Fruit fly (Drosophila melanogaster) whole organism, embryonic: ENCODE data around the gene Est-P.

Source experiments
- Antp ChIP-seq: fragments of 200-800 bp; sonication (Bioruptor generic); optimal IDR thresholded peaks from 3 replicates; lab custom pipeline; 2016; ENCODE audit warnings: missing biosample characterization, missing genetic modification characterization
- Blimp-1 ChIP-seq: fragments of 200-800 bp; sonication (Bioruptor generic); optimal IDR thresholded peaks from 3 replicates; lab custom pipeline; 2018; ENCODE audit warnings: missing biosample characterization, missing genetic modification characterization, mild to moderate bottlenecking, moderate library complexity, missing genetic modification reagents
- CG11560 ChIP-seq: fragments of 200-800 bp; sonication (Bioruptor generic); IDR thresholded peaks from 3 replicates; pipeline ENCODE4 v1.3.6; 2022; ENCODE audit warnings: missing biosample characterization, missing genetic modification characterization
- CG12104 ChIP-seq: fragments of 200-800 bp; sonication (Bioruptor generic); optimal IDR thresholded peaks from 3 replicates; lab custom pipeline; 2016; ENCODE audit warnings: missing biosample characterization, missing genetic modification characterization
- CG12391 ChIP-seq: fragments of 200-800 bp; sonication (Bioruptor generic); optimal IDR thresholded peaks from 3 replicates; lab custom pipeline; 2018; ENCODE audit warnings: missing biosample characterization, mild to moderate bottlenecking, missing genetic modification characterization, moderate library complexity
- CG17802 ChIP-seq: fragments of 200-800 bp; sonication (Bioruptor generic); optimal IDR thresholded peaks from 2 replicates; lab custom pipeline; 2018; ENCODE audit warnings: missing biosample characterization, mild to moderate bottlenecking, missing genetic modification characterization, moderate library complexity
- CG18599 ChIP-seq: fragments of 200-800 bp; sonication (Bioruptor generic); optimal IDR thresholded peaks from 3 replicates; lab custom pipeline; 2017; ENCODE audit warnings: missing biosample characterization, missing genetic modification characterization, mild to moderate bottlenecking, moderate library complexity, missing genetic modification reagents
- CG34422 ChIP-seq: fragments of 200-800 bp; sonication (Bioruptor generic); IDR thresholded peaks from 3 replicates; pipeline ENCODE4 v1.3.6; 2022; ENCODE audit warnings: missing biosample characterization, missing genetic modification characterization
- CG6272 ChIP-seq: fragments of 200-800 bp; sonication (Bioruptor generic); IDR thresholded peaks from 2 replicates; pipeline ENCODE4 v1.3.6; 2022; ENCODE audit warnings: missing biosample characterization, missing genetic modification characterization
- CG6813 ChIP-seq: fragments of 200-800 bp; sonication (Bioruptor generic); optimal IDR thresholded peaks from 2 replicates; lab custom pipeline; 2017; ENCODE audit warnings: missing biosample characterization, missing genetic modification characterization, mild to moderate bottlenecking, moderate library complexity, missing genetic modification reagents
- CG7556 ChIP-seq: fragments of 200-800 bp; sonication (Bioruptor generic); optimal IDR thresholded peaks from 2 replicates; lab custom pipeline; 2017; ENCODE audit warnings: missing biosample characterization, mild to moderate bottlenecking, missing genetic modification characterization
- CG7786 ChIP-seq: fragments of 200-800 bp; sonication (Bioruptor generic); optimal IDR thresholded peaks from 2 replicates; lab custom pipeline; 2016; ENCODE audit warnings: missing biosample characterization, missing genetic modification characterization
- CG7839 ChIP-seq: fragments of 200-800 bp; sonication (Bioruptor generic); optimal IDR thresholded peaks from 3 replicates; lab custom pipeline; 2018; ENCODE audit warnings: missing biosample characterization, mild to moderate bottlenecking, missing genetic modification characterization, moderate library complexity
- CG8944 ChIP-seq: fragments of 200-800 bp; sonication (Bioruptor generic); optimal IDR thresholded peaks from 3 replicates; lab custom pipeline; 2016; ENCODE audit warnings: missing biosample characterization, missing genetic modification characterization
- CG9932 ChIP-seq: fragments of 200-800 bp; sonication (Bioruptor generic); IDR thresholded peaks from 2 replicates; pipeline ENCODE4 v1.3.6; 2022; ENCODE audit warnings: missing biosample characterization, missing genetic modification characterization
- Camta ChIP-seq: fragments of 200-800 bp; sonication (Bioruptor generic); optimal IDR thresholded peaks from 2 replicates; lab custom pipeline; 2016; ENCODE audit warnings: missing biosample characterization, missing genetic modification characterization
- Dad ChIP-seq: fragments of 200-800 bp; sonication (Bioruptor generic); optimal IDR thresholded peaks from 3 replicates; lab custom pipeline; 2016; ENCODE audit warnings: missing biosample characterization, missing genetic modification characterization
- Ets65A ChIP-seq: fragments of 200-800 bp; sonication (Bioruptor generic); peaks from one replicate; lab custom pipeline; 2016; ENCODE audit warnings: missing biosample characterization, missing genetic modification characterization
- HLH4C ChIP-seq: fragments of 200-800 bp; sonication (Bioruptor generic); IDR thresholded peaks from 3 replicates; pipeline ENCODE4 v1.3.6; 2022; ENCODE audit warnings: missing biosample characterization, missing genetic modification characterization; ENCODE audit not compliant: partially characterized antibody
- HmgD ChIP-seq: fragments of 200-800 bp; sonication (Bioruptor generic); optimal IDR thresholded peaks from 3 replicates; lab custom pipeline; 2016; ENCODE audit warnings: missing biosample characterization, missing genetic modification characterization
- Hmx ChIP-seq: fragments of 200-800 bp; sonication (Bioruptor generic); optimal IDR thresholded peaks from 2 replicates; lab custom pipeline; 2016; ENCODE audit warnings: missing biosample characterization, missing genetic modification characterization
- MTF-1 ChIP-seq: fragments of 200-800 bp; sonication (Bioruptor generic); optimal IDR thresholded peaks from 2 replicates; lab custom pipeline; 2018; ENCODE audit warnings: missing biosample characterization, mild to moderate bottlenecking, missing genetic modification characterization, borderline replicate concordance
- Med ChIP-seq: fragments of 200-800 bp; sonication (Bioruptor generic); peaks from one replicate; lab custom pipeline; 2016; ENCODE audit warnings: missing biosample characterization, missing genetic modification characterization, mild to moderate bottlenecking, inconsistent platforms, moderate library complexity
- Mes4 ChIP-seq: fragments of 200-800 bp; sonication (Bioruptor generic); optimal IDR thresholded peaks from 2 replicates; lab custom pipeline; 2016; ENCODE audit warnings: missing biosample characterization, missing genetic modification characterization
- Nf-YC ChIP-seq: fragments of 200-800 bp; optimal IDR thresholded peaks from 3 replicates; lab custom pipeline; 2019; ENCODE audit warnings: missing biosample characterization, mild to moderate bottlenecking, missing genetic modification characterization, moderate library complexity
- Optix ChIP-seq: fragments of 200-800 bp; sonication (Bioruptor generic); IDR thresholded peaks from 3 replicates; pipeline ENCODE4 v1.3.6; 2022; ENCODE audit warnings: missing biosample characterization, missing genetic modification characterization
- Vsx1 ChIP-seq: fragments of 200-800 bp; sonication (Bioruptor generic); optimal IDR thresholded peaks from 2 replicates; lab custom pipeline; 2017; ENCODE audit warnings: missing biosample characterization, mild to moderate bottlenecking, missing genetic modification characterization, missing genetic modification reagents
- Xrp1 ChIP-seq: fragments of 200-800 bp; sonication (Bioruptor generic); IDR thresholded peaks from 2 replicates; pipeline ENCODE4 v1.3.6; 2022; ENCODE audit warnings: missing biosample characterization, missing genetic modification characterization
- al ChIP-seq: fragments of 200-800 bp; sonication (Bioruptor generic); IDR thresholded peaks from 2 replicates; pipeline ENCODE4 v1.3.6; 2022; ENCODE audit warnings: missing biosample characterization, missing genetic modification characterization
- ase ChIP-seq: fragments of 200-800 bp; sonication (Bioruptor generic); IDR thresholded peaks from 3 replicates; pipeline ENCODE4 v1.3.6; 2022; ENCODE audit warnings: missing biosample characterization, missing genetic modification characterization
- cg ChIP-seq: fragments of 200-800 bp; sonication (Bioruptor generic); optimal IDR thresholded peaks from 3 replicates; lab custom pipeline; 2019; ENCODE audit warnings: missing biosample characterization, mild to moderate bottlenecking, missing genetic modification characterization, moderate library complexity
- ci ChIP-seq: fragments of 200-800 bp; sonication (Bioruptor generic); IDR thresholded peaks from 3 replicates; pipeline ENCODE4 v1.3.6; 2022; ENCODE audit warnings: missing biosample characterization, missing genetic modification characterization
- dm ChIP-seq: fragments of 200-800 bp; sonication (Bioruptor generic); optimal IDR thresholded peaks from 3 replicates; lab custom pipeline; 2016; ENCODE audit warnings: missing biosample characterization, missing genetic modification characterization
- ken ChIP-seq: fragments of 200-800 bp; sonication (Bioruptor generic); IDR thresholded peaks from 3 replicates; pipeline ENCODE4 v1.3.6; 2022; ENCODE audit warnings: missing biosample characterization, missing genetic modification characterization
- klu ChIP-seq: fragments of 200-800 bp; sonication (Bioruptor generic); IDR thresholded peaks from 2 replicates; pipeline ENCODE4 v1.3.6; 2022; ENCODE audit warnings: missing biosample characterization, missing genetic modification characterization
- knrl ChIP-seq: fragments of 200-800 bp; sonication (Bioruptor generic); IDR thresholded peaks from 3 replicates; pipeline ENCODE4 v1.3.6; 2022; ENCODE audit warnings: missing biosample characterization, missing genetic modification characterization; ENCODE audit not compliant: partially characterized antibody
- lab ChIP-seq: fragments of 200-800 bp; sonication (Bioruptor generic); optimal IDR thresholded peaks from 3 replicates; lab custom pipeline; 2017; ENCODE audit warnings: missing biosample characterization, missing genetic modification characterization, mild to moderate bottlenecking, moderate library complexity, missing genetic modification reagents
- luna ChIP-seq: fragments of 200-800 bp; sonication (Bioruptor generic); optimal IDR thresholded peaks from 2 replicates; lab custom pipeline; 2016; ENCODE audit warnings: missing biosample characterization, missing genetic modification characterization
- mam ChIP-seq: fragments of 200-800 bp; sonication (Bioruptor generic); optimal IDR thresholded peaks from 3 replicates; lab custom pipeline; 2016; ENCODE audit warnings: missing biosample characterization, missing genetic modification characterization
- mirr ChIP-seq: fragments of 200-800 bp; sonication (Bioruptor generic); optimal IDR thresholded peaks from 3 replicates; lab custom pipeline; 2018; ENCODE audit warnings: missing biosample characterization, mild to moderate bottlenecking, missing genetic modification characterization
- otp ChIP-seq: fragments of 200-800 bp; sonication (Bioruptor generic); IDR thresholded peaks from 3 replicates; pipeline ENCODE4, ENCODE4 v1.3.6; 2022; ENCODE audit warnings: missing biosample characterization, missing genetic modification characterization
- pan ChIP-seq, 4 experiments: fragments of >200 bp in 3 of 4; fragments of 200-800 bp in 1 of 4; sonication (Bioruptor generic) in 1 of 4; optimal IDR thresholded peaks in 3 of 4; IDR thresholded peaks in 1 of 4; 2 replicates each; pipeline versions ENCODE4 v1.3.6 to Lab custom; 2017 to 2022; ENCODE audit warnings: missing biosample characterization in 2 of 4, missing genetic modification characterization in 2 of 4, mixed read lengths in 1 of 4
- prd ChIP-seq, 3 experiments: fragments of >200 bp in 2 of 3; fragments of 200-800 bp in 1 of 3; sonication (Bioruptor generic) in 1 of 3; optimal IDR thresholded peaks in 2 of 3; IDR thresholded peaks in 1 of 3; 2 replicates in 2 of 3; 3 replicates in 1 of 3; pipeline versions ENCODE4 v1.3.6 to Lab custom; 2017 to 2022; ENCODE audit warnings: missing biosample characterization in 1 of 3, missing genetic modification characterization in 1 of 3
- schlank ChIP-seq: fragments of 200-800 bp; sonication (Bioruptor generic); optimal IDR thresholded peaks from 2 replicates; lab custom pipeline; 2018; ENCODE audit warnings: missing biosample characterization, mild to moderate bottlenecking, missing genetic modification characterization
- sd ChIP-seq: fragments of 200-800 bp; sonication (Bioruptor generic); optimal IDR thresholded peaks from 3 replicates; lab custom pipeline; 2018; ENCODE audit warnings: missing biosample characterization, mild to moderate bottlenecking, missing genetic modification characterization, moderate library complexity
- sna ChIP-seq: fragments of 200-800 bp; sonication (Bioruptor generic); IDR thresholded peaks from 2 replicates; pipeline ENCODE4 v1.3.6; 2022; ENCODE audit warnings: missing biosample characterization, missing genetic modification characterization; ENCODE audit not compliant: partially characterized antibody
- tap ChIP-seq: fragments of 200-800 bp; optimal IDR thresholded peaks from 3 replicates; lab custom pipeline; 2019; ENCODE audit warnings: missing biosample characterization, mild to moderate bottlenecking, missing genetic modification characterization, moderate library complexity
- tgo ChIP-seq: fragments of 200-800 bp; sonication (Bioruptor generic); IDR thresholded peaks from 3 replicates; pipeline ENCODE4 v1.3.6; 2022; ENCODE audit warnings: missing biosample characterization, missing genetic modification characterization
- wek ChIP-seq: fragments of 200-800 bp; sonication (Bioruptor generic); optimal IDR thresholded peaks from 3 replicates; lab custom pipeline; 2018; ENCODE audit warnings: missing biosample characterization, mild to moderate bottlenecking, missing genetic modification characterization, moderate library complexity

Gene Est-P

dm6 chr3L:12222945-12223634 is 32.6 kb downstream of the Est-P start (continued):
- TF ChIP-seq CG18599 (peak; percentile 4), CG12391 (tag; lab: Kevin White, UChicago) (peak; percentile 51), CG6272 (GFP tag; lab: Robert Waterston, UW) (no peak), Dad (GFP tag; lab: Kevin White, UChicago) (no peak), cg (GFP tag; lab: Kevin White, UChicago) (peak; percentile 35), CG11560 (tag; lab: Robert Waterston, UW) (no peak), ci (GFP tag; lab: Robert Waterston, UW) (peak; percentile 86), CG7786 (GFP tag; lab: Kevin White, UChicago) (no peak), Camta (no peak), CG6813 (GFP tag; lab: Kevin White, UChicago) (no peak), sd (tag; lab: Kevin White, UChicago) (peak; percentile 72), HLH4C (GFP tag; lab: Robert Waterston, UW) (no peak), MTF-1 (GFP tag; lab: Kevin White, UChicago) (peak; percentile 17), lab (GFP tag; lab: Kevin White, UChicago) (peak; percentile 63), CG7556 (GFP tag; lab: Kevin White, UChicago) (no peak), mam (GFP tag; lab: Kevin White, UChicago) (no peak), CG7839 (peak; percentile 64), tap (peak; percentile 30), Vsx1 (GFP tag; lab: Kevin White, UChicago) (no peak), mirr (GFP tag; lab: Kevin White, UChicago) (no peak), luna (GFP tag; lab: Kevin White, UChicago) (no peak), CG9932 (no peak), Med (GFP tag; lab: Kevin White, UChicago) (peak; percentile 78), otp (no peak), ken (GFP tag; lab: Robert Waterston, UW) (no peak), ase (GFP tag; lab: Robert Waterston, UW) (peak; percentile 41; the same call in 1 of the 3 replicates), CG17802 (tag; lab: Kevin White, UChicago) (no peak), CG34422 (GFP tag; lab: Robert Waterston, UW) (no peak; the same call in 2 of the 3 replicates), dm (GFP tag; lab: Kevin White, UChicago) (no peak), tgo (peak; percentile 22; the same call in 1 of the 3 replicates), klu (GFP tag; lab: Robert Waterston, UW) (no peak), Ets65A (GFP tag; lab: Kevin White, UChicago) (no peak), Nf-YC (no peak), Antp (GFP tag; lab: Kevin White, UChicago) (no peak), sna (GFP tag; lab: Robert Waterston, UW) (no peak), Hmx (GFP tag; lab: Kevin White, UChicago) (no peak), Blimp-1 (peak; percentile 52), Xrp1 (GFP tag; lab: Robert Waterston, UW) (peak; percentile 62), HmgD (no peak), prd (optimal IDR thresholded peaks at IDR 0.05; lab: Kevin White, UChicago) (no peak), prd (GFP tag; IDR thresholded peaks at IDR 0.05; lab: Robert Waterston, UW) (0 out of 3 replicates have a peak, but pooled peaks have one; percentile 6), Optix (GFP tag; lab: Robert Waterston, UW) (no peak), pan (optimal IDR thresholded peaks at IDR 0.05; lab: Kevin White, UChicago) (no peak), pan (GFP tag; optimal IDR thresholded peaks at IDR 0.05 in 1 of 2, IDR thresholded peaks at IDR 0.05 in 1 of 2) (peak in 1 of 2 experiments; percentile 66), schlank (no peak), al (no peak), Mes4 (GFP tag; lab: Kevin White, UChicago) (no peak), knrl (no peak), CG12104 (GFP tag; lab: Kevin White, UChicago) (no peak), wek (GFP tag; lab: Kevin White, UChicago) (no peak), CG8944 (GFP tag; lab: Kevin White, UChicago) (no peak)
